Worm (Caenorhabditis elegans) whole organism, L1 larva: ENCODE data around the gene C03A3.2.
A peak's percentile ranks its signal among the peaks of the same experiment; 100 is the strongest.

Source experiments
- Y116A8C.19 ChIP-seq: sonication (generic microtip); optimal IDR thresholded peaks from 2 replicates; lab custom pipeline; 2016; ENCODE audit warnings: missing compliant biosample characterization, missing genetic modification characterization, borderline replicate concordance
- aha-1 ChIP-seq: fragments of 150-350 bp; optimal IDR thresholded peaks from 2 replicates; lab custom pipeline; 2014; ENCODE audit warnings: missing biosample characterization, missing genetic modification characterization
- aly-2 ChIP-seq: fragments of 150-350 bp; optimal IDR thresholded peaks from 2 replicates; lab custom pipeline; 2014; ENCODE audit warnings: missing biosample characterization, missing genetic modification characterization
- blmp-1 ChIP-seq: fragments of 150-350 bp; optimal IDR thresholded peaks from 2 replicates; lab custom pipeline; 2014; ENCODE audit warnings: missing biosample characterization, missing genetic modification characterization
- ceh-63 ChIP-seq: fragments of 200-800 bp; sonication (Bioruptor generic); optimal IDR thresholded peaks from 2 replicates; lab custom pipeline; 2018; ENCODE audit warnings: mild to moderate bottlenecking, missing genetic modification characterization, missing compliant biosample characterization
- ceh-88 ChIP-seq: fragments of 200-800 bp; sonication (Bioruptor generic); IDR thresholded peaks from 2 replicates; pipeline ENCODE4 v1.3.6; 2022; ENCODE audit warnings: missing genetic modification characterization, missing compliant biosample characterization
- ceh-90 ChIP-seq: sonication (generic microtip); optimal IDR thresholded peaks from 2 replicates; lab custom pipeline; 2016; ENCODE audit warnings: missing genetic modification characterization, missing compliant biosample characterization
- efl-1 ChIP-seq, 4 experiments: fragments of 150-350 bp; optimal IDR thresholded peaks in 3 of 4; peaks in 1 of 4; 1 replicate in 1 of 4; 2 replicates in 3 of 4; lab custom pipeline; 2014; ENCODE audit warnings: missing biosample characterization in 2 of 4, missing genetic modification characterization in 2 of 4, missing genetic modification reagents in 2 of 4
- egl-13 ChIP-seq: sonication (generic microtip); optimal IDR thresholded peaks from 2 replicates; lab custom pipeline; 2016; ENCODE audit warnings: missing genotype, missing genetic modification reagents, missing genetic modification characterization, missing compliant biosample characterization
- elt-3 ChIP-seq, 6 experiments: fragments of 150-350 bp in 1 of 6; sonication (generic microtip); optimal IDR thresholded peaks; 2 replicates each; lab custom pipeline; 2017 to 2018; ENCODE audit warnings: missing biosample characterization in 6 of 6, missing genetic modification characterization in 6 of 6, inconsistent platforms in 1 of 6
- ets-5 ChIP-seq: fragments of 200-800 bp; sonication (Bioruptor generic); IDR thresholded peaks from 2 replicates; pipeline ENCODE4 v1.3.6; 2022; ENCODE audit warnings: missing genetic modification characterization, missing compliant biosample characterization
- fkh-10 ChIP-seq: sonication (generic microtip); optimal IDR thresholded peaks from 2 replicates; lab custom pipeline; 2017; ENCODE audit warnings: missing biosample characterization, missing genetic modification reagents, missing genetic modification characterization
- fkh-4 ChIP-seq: sonication (generic microtip); optimal IDR thresholded peaks from 2 replicates; lab custom pipeline; 2016; ENCODE audit warnings: missing compliant biosample characterization, missing genetic modification characterization, borderline replicate concordance
- hlh-17 ChIP-seq: fragments of 200-800 bp; sonication (Bioruptor generic); optimal IDR thresholded peaks from 2 replicates; lab custom pipeline; 2018; ENCODE audit warnings: missing genetic modification characterization, mild to moderate bottlenecking, missing compliant biosample characterization, moderate library complexity, borderline replicate concordance
- irx-1 ChIP-seq: sonication (generic microtip); optimal IDR thresholded peaks from 2 replicates; lab custom pipeline; 2016; ENCODE audit warnings: missing genetic modification characterization, missing compliant biosample characterization
- jun-1 ChIP-seq: fragments of 150-350 bp; optimal IDR thresholded peaks from 2 replicates; lab custom pipeline; 2014; ENCODE audit warnings: missing biosample characterization, missing genetic modification reagents, missing genetic modification characterization
- lin-13 ChIP-seq: fragments of 150-350 bp; optimal IDR thresholded peaks from 2 replicates; lab custom pipeline; 2014; ENCODE audit warnings: missing biosample characterization, missing genetic modification reagents, missing genetic modification characterization
- lin-14 ChIP-seq: fragments of 200-800 bp; sonication (Bioruptor generic); optimal IDR thresholded peaks from 2 replicates; lab custom pipeline; 2018; ENCODE audit warnings: mild to moderate bottlenecking, missing genetic modification characterization, moderate library complexity, missing compliant biosample characterization
- lsy-2 ChIP-seq, 2 experiments: fragments of 150-350 bp; optimal IDR thresholded peaks; 2 replicates each; lab custom pipeline; 2014; ENCODE audit warnings: missing biosample characterization in 2 of 2, missing genetic modification characterization in 2 of 2
- mab-9 ChIP-seq: fragments of 200-800 bp; sonication (Bioruptor generic); IDR thresholded peaks from 2 replicates; pipeline ENCODE4 v1.3.6; 2022; ENCODE audit warnings: missing genetic modification reagents, missing genetic modification characterization, missing compliant biosample characterization
- mdl-1 ChIP-seq, 2 experiments: fragments of 150-350 bp; optimal IDR thresholded peaks; 2 replicates each; lab custom pipeline; 2014 to 2017; ENCODE audit warnings: missing biosample characterization in 2 of 2, missing genetic modification characterization in 2 of 2, inconsistent platforms in 1 of 2
- mep-1 ChIP-seq: fragments of 150-350 bp; optimal IDR thresholded peaks from 2 replicates; lab custom pipeline; 2014; ENCODE audit warnings: missing biosample characterization, missing genetic modification characterization
- nhr-11 ChIP-seq: fragments of 150-350 bp; optimal IDR thresholded peaks from 2 replicates; lab custom pipeline; 2014; ENCODE audit warnings: missing biosample characterization, missing genetic modification characterization
- nhr-20 ChIP-seq: sonication (generic microtip); optimal IDR thresholded peaks from 2 replicates; lab custom pipeline; 2016; ENCODE audit warnings: mild to moderate bottlenecking, missing genetic modification characterization, missing compliant biosample characterization
- nhr-237 ChIP-seq: fragments of 150-350 bp; optimal IDR thresholded peaks from 2 replicates; lab custom pipeline; 2014; ENCODE audit warnings: missing biosample characterization, missing genetic modification characterization
- nhr-28 ChIP-seq: fragments of 150-350 bp; optimal IDR thresholded peaks from 2 replicates; lab custom pipeline; 2014; ENCODE audit warnings: missing biosample characterization, missing genetic modification characterization
- nhr-76 ChIP-seq: sonication (generic microtip); optimal IDR thresholded peaks from 2 replicates; lab custom pipeline; 2017; ENCODE audit warnings: missing biosample characterization, missing genetic modification characterization
- nhr-85 ChIP-seq: sonication (generic microtip); peaks from one replicate; lab custom pipeline; 2016; ENCODE audit warnings: missing genetic modification characterization, inconsistent platforms, missing compliant biosample characterization
- pag-3 ChIP-seq: sonication (generic microtip); optimal IDR thresholded peaks from 2 replicates; lab custom pipeline; 2017; ENCODE audit warnings: missing genetic modification characterization, mild to moderate bottlenecking, missing compliant biosample characterization, antibody characterized with exemption, borderline replicate concordance; ENCODE audit not compliant: insufficient read depth
- pqm-1 ChIP-seq: sonication (generic microtip); optimal IDR thresholded peaks from 3 replicates; lab custom pipeline; 2017; ENCODE audit warnings: missing biosample characterization, missing genetic modification characterization
- rnt-1 ChIP-seq: sonication (generic microtip); optimal IDR thresholded peaks from 2 replicates; lab custom pipeline; 2016; ENCODE audit warnings: mild to moderate bottlenecking, missing genetic modification characterization, moderate library complexity, missing compliant biosample characterization
- skn-1 ChIP-seq: fragments of 150-350 bp; optimal IDR thresholded peaks from 2 replicates; lab custom pipeline; 2014; ENCODE audit warnings: missing biosample characterization, missing genetic modification characterization
- snpc-4 ChIP-seq: fragments of 150-350 bp; optimal IDR thresholded peaks from 2 replicates; lab custom pipeline; 2014; ENCODE audit warnings: missing biosample characterization, missing genetic modification characterization
- snu-23 ChIP-seq: sonication (generic microtip); optimal IDR thresholded peaks from 2 replicates; lab custom pipeline; 2016; ENCODE audit warnings: missing genetic modification characterization, missing compliant biosample characterization
- sox-4 ChIP-seq: sonication (generic microtip); optimal IDR thresholded peaks from 2 replicates; lab custom pipeline; 2016; ENCODE audit warnings: missing genetic modification characterization, missing compliant biosample characterization
- swsn-7 ChIP-seq: sonication (generic microtip); optimal IDR thresholded peaks from 2 replicates; lab custom pipeline; 2016; ENCODE audit warnings: missing genetic modification characterization, missing compliant biosample characterization
- tbx-2 ChIP-seq: sonication (generic microtip); optimal IDR thresholded peaks from 2 replicates; lab custom pipeline; 2016; ENCODE audit warnings: missing genetic modification characterization, missing compliant biosample characterization
- tlp-1 ChIP-seq: fragments of 150-350 bp; optimal IDR thresholded peaks from 2 replicates; lab custom pipeline; 2014; ENCODE audit warnings: missing biosample characterization, missing genetic modification characterization
- unc-30 ChIP-seq: sonication (generic microtip); optimal IDR thresholded peaks from 2 replicates; lab custom pipeline; 2017; ENCODE audit warnings: missing biosample characterization, missing genetic modification characterization
- unc-62 ChIP-seq: fragments of 150-350 bp; optimal IDR thresholded peaks from 2 replicates; lab custom pipeline; 2014; ENCODE audit warnings: missing biosample characterization, missing genetic modification reagents, missing genetic modification characterization
- unc-98 ChIP-seq: fragments of 200-800 bp; sonication (Bioruptor generic); IDR thresholded peaks from 2 replicates; pipeline ENCODE4 v1.3.6; 2022; ENCODE audit warnings: missing genetic modification characterization, missing compliant biosample characterization
- vab-15 ChIP-seq: sonication (generic microtip); optimal IDR thresholded peaks from 2 replicates; lab custom pipeline; 2017; ENCODE audit warnings: missing genotype, mild to moderate bottlenecking, missing genetic modification characterization, missing compliant biosample characterization
- zag-1 ChIP-seq: fragments of 150-350 bp; optimal IDR thresholded peaks from 2 replicates; lab custom pipeline; 2014; ENCODE audit warnings: missing biosample characterization, missing genetic modification characterization
- zip-4 ChIP-seq: fragments of 200-800 bp; sonication (Bioruptor generic); optimal IDR thresholded peaks from 2 replicates; lab custom pipeline; 2018; ENCODE audit warnings: mild to moderate bottlenecking, missing genetic modification characterization, moderate library complexity, missing compliant biosample characterization

The C03A3.2 gene

DNA sequence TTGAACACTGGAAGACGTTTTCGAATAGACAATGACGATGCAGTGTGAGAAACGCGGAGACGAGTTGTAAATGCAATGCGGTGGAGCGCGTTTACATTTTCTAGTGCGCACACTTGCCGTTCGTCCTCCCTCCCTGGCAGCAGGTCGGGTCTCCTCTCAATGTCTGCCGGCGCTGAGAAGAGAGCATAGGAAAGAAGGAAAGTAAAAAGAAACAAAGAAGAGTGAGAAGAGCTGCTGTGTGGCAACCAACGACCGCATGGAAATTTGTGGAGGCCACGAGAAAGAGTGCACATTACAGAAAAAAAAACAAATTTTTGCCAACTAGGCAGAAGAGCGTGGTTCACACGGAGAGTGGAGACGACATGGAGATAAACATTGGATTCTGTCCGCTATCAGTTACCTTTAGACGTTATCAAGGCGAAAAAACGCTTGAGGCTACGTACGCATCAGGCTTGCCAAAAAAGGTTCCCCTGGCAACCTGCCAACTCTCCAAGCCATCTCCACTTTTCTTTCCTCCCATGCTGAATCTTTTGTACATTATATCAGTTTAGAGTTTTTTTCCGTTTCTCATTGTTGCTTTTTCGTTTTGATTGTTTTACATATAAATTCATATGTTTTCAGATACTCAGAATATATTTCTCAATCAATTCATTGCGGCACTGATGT is 37.1 kb downstream of the C03A3.2 start, which contains the start of the genes snrp-40.1 and F08G12.3 (continued):
- TF ChIP-seq hlh-17 (GFP tag; lab: Kevin White, UChicago) (no peak), fkh-10 (GFP tag; lab: Kevin White, UChicago) (peak; percentile 59), swsn-7 (tag; lab: Kevin White, UChicago) (peak; percentile 80), rnt-1 (tag; lab: Kevin White, UChicago) (peak; percentile 83), ceh-88 (GFP tag; lab: Robert Waterston, UW) (0 out of 2 replicates have a peak, but pooled peaks have one; percentile 55), aha-1 (tag; lab: Kevin White, UChicago) (no peak), lin-13 (GFP tag; lab: Kevin White, UChicago) (peak; percentile 75)

ce11 chrX:11305773-11306172 is 43.1 kb downstream of the C03A3.2 start, which contains the start of gene F08G12.1:
F08G12.1 (minus strand) TSS chrX:11305873.
- no peak for TF ChIP-seq egl-13 (tag; lab: Kevin White, UChicago)
- TF ChIP-seq lin-14 (GFP tag; lab: Kevin White, UChicago), result no peak
- no peak for TF ChIP-seq fkh-10 (GFP tag; lab: Kevin White, UChicago)
- TF ChIP-seq zip-4 (GFP tag; lab: Kevin White, UChicago), result no peak
- no peak for TF ChIP-seq pqm-1 (tag; lab: Kevin White, UChicago)
- TF ChIP-seq tlp-1 (tag; lab: Kevin White, UChicago), result no peak
- no peak for TF ChIP-seq lsy-2 (tag; optimal IDR thresholded peaks at IDR 0.05; lab: Kevin White, UChicago)
- TF ChIP-seq aha-1 (tag; lab: Kevin White, UChicago), result no peak
- no peak for TF ChIP-seq fkh-4
- no peak for TF ChIP-seq nhr-237 (tag; lab: Kevin White, UChicago)
- TF ChIP-seq mab-9 (GFP tag; lab: Robert Waterston, UW), result no peak
- TF ChIP-seq sox-4 (tag; lab: Kevin White, UChicago), result no peak
- TF ChIP-seq blmp-1 (tag; lab: Kevin White, UChicago), result no peak
- TF ChIP-seq ceh-90 (tag; lab: Kevin White, UChicago), result no peak
- TF ChIP-seq Y116A8C.19, result no peak

ce11 chrX:11307056-11307455 is 44.4 kb downstream of the C03A3.2 start, which contains the start of gene vhl-1:
vhl-1 (plus strand) TSS chrX:11307356.
- no peak for TF ChIP-seq ceh-63 (GFP tag; lab: Kevin White, UChicago)
- TF ChIP-seq sox-4 (tag; lab: Kevin White, UChicago), result no peak
- no peak for TF ChIP-seq unc-62 (GFP tag; lab: Kevin White, UChicago)
- TF ChIP-seq zip-4 (GFP tag; lab: Kevin White, UChicago), result no peak
- TF ChIP-seq aly-2 (tag; lab: Kevin White, UChicago), result no peak
- no peak for TF ChIP-seq ceh-90 (tag; lab: Kevin White, UChicago)
- no peak for TF ChIP-seq skn-1 (tag; lab: Kevin White, UChicago)
- TF ChIP-seq lsy-2 (tag; optimal IDR thresholded peaks at IDR 0.05; lab: Kevin White, UChicago), result no peak
- TF ChIP-seq nhr-11, result no peak

DNA sequence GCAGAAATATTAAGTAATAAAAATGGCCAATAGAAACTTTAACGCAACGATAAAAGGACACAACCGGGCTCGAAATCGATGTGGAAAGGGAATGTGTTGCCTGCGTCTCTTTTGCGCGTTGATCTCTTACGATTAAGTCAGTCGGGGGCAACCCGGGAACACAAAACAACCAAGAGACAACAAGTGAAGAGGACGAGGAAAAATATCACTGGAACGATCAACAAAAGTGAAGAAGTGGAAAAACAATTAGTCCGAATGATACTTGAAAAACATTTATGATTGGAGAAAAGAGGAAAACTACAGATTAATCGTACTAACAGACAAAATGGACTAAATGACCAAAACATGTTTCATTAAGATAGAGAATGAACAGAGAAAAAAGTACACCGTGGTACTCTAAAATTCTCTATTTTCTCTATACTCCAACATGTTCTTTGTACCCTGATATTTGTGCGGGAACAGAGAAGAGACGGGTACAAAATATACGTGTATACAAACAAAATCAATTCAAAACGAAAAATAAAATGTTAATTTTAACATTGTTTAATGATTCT is 47.7 kb downstream of the C03A3.2 start, which contains the start of gene F08G12.5:
Gene F08G12.5 (minus strand): TSS at position 1 of the 554 bp plus-strand sequence.
- TF ChIP-seq nhr-76 (tag; lab: Kevin White, UChicago) (no peak), nhr-28 (tag; lab: Kevin White, UChicago) (no peak), tbx-2 (no peak), ets-5 (GFP tag; lab: Robert Waterston, UW) (no peak), mdl-1 (tag; optimal IDR thresholded peaks at IDR 0.05; lab: Kevin White, UChicago) (no peak), swsn-7 (tag; lab: Kevin White, UChicago) (no peak), snpc-4 (tag; lab: Kevin White, UChicago) (no peak), zag-1 (tag; lab: Kevin White, UChicago) (no peak), snu-23 (GFP tag; lab: Kevin White, UChicago) (no peak), blmp-1 (tag; lab: Kevin White, UChicago) (peak; percentile 43), unc-98 (no peak), unc-30 (tag; lab: Kevin White, UChicago) (no peak), mep-1 (no peak), lin-14 (GFP tag; lab: Kevin White, UChicago) (peak; percentile 34), vab-15 (tag; lab: Kevin White, UChicago) (no peak), nhr-20 (tag; lab: Kevin White, UChicago) (peak; percentile 35), rnt-1 (tag; lab: Kevin White, UChicago) (no peak), pag-3 (tag; lab: Kevin White, UChicago) (no peak), unc-62 (GFP tag; lab: Kevin White, UChicago) (no peak), nhr-85 (peak; percentile 74), efl-1 (optimal IDR thresholded peaks at IDR 0.05; lab: Kevin White, UChicago) (no peak), efl-1 (GFP tag; optimal IDR thresholded peaks at IDR 0.05 in 1 of 2; lab: Kevin White, UChicago) (peak in 1 of 2 experiments; percentile 63), jun-1 (tag; lab: Kevin White, UChicago) (no peak), elt-3 (tag; optimal IDR thresholded peaks at IDR 0.05; lab: Kevin White, UChicago) (peak in 1 of 6 experiments; percentile 29), irx-1 (tag; lab: Kevin White, UChicago) (no peak)
